Worm (Caenorhabditis elegans) whole organism, L1 larva: ENCODE data around the gene W02C12.2.
A peak's percentile ranks its signal among the peaks of the same experiment; 100 is the strongest.

Experiments
- C16A3.4 ChIP-seq: fragments of 150-350 bp; optimal IDR thresholded peaks from 2 replicates; lab custom pipeline; 2014; ENCODE audit warnings: missing biosample characterization, missing genetic modification characterization
- C34B4.2 ChIP-seq: sonication (generic microtip); optimal IDR thresholded peaks from 2 replicates; lab custom pipeline; 2017; ENCODE audit warnings: mild to moderate bottlenecking, missing genetic modification characterization, missing compliant biosample characterization
- F16B12.6 ChIP-seq: fragments of 150-350 bp; optimal IDR thresholded peaks from 2 replicates; lab custom pipeline; 2014; ENCODE audit warnings: missing biosample characterization, missing genetic modification characterization
- Y116A8C.19 ChIP-seq: sonication (generic microtip); optimal IDR thresholded peaks from 2 replicates; lab custom pipeline; 2016; ENCODE audit warnings: missing compliant biosample characterization, missing genetic modification characterization, borderline replicate concordance
- aha-1 ChIP-seq: fragments of 150-350 bp; optimal IDR thresholded peaks from 2 replicates; lab custom pipeline; 2014; ENCODE audit warnings: missing biosample characterization, missing genetic modification characterization
- alr-1 ChIP-seq: fragments of 200-800 bp; sonication (Bioruptor generic); optimal IDR thresholded peaks from 2 replicates; lab custom pipeline; 2018; ENCODE audit warnings: borderline replicate concordance, mild to moderate bottlenecking, missing genetic modification characterization, missing compliant biosample characterization
- aly-2 ChIP-seq: fragments of 150-350 bp; optimal IDR thresholded peaks from 2 replicates; lab custom pipeline; 2014; ENCODE audit warnings: missing biosample characterization, missing genetic modification characterization
- ama-1 ChIP-seq: fragments of 150-350 bp; optimal IDR thresholded peaks from 2 replicates; lab custom pipeline; 2014
- ceh-8 ChIP-seq: fragments of 200-800 bp; sonication (Bioruptor generic); optimal IDR thresholded peaks from 2 replicates; lab custom pipeline; 2018; ENCODE audit warnings: mild to moderate bottlenecking, missing genetic modification characterization, moderate library complexity, missing compliant biosample characterization
- ceh-88 ChIP-seq: fragments of 200-800 bp; sonication (Bioruptor generic); IDR thresholded peaks from 2 replicates; pipeline ENCODE4 v1.3.6; 2022; ENCODE audit warnings: missing genetic modification characterization, missing compliant biosample characterization
- ceh-90 ChIP-seq: sonication (generic microtip); optimal IDR thresholded peaks from 2 replicates; lab custom pipeline; 2016; ENCODE audit warnings: missing genetic modification characterization, missing compliant biosample characterization
- ces-1 ChIP-seq: fragments of 150-350 bp; optimal IDR thresholded peaks from 2 replicates; lab custom pipeline; 2014; ENCODE audit warnings: missing biosample characterization, missing genetic modification reagents, missing genetic modification characterization
- dsc-1 ChIP-seq: sonication (generic microtip); optimal IDR thresholded peaks from 2 replicates; lab custom pipeline; 2016; ENCODE audit warnings: mild to moderate bottlenecking, missing genetic modification characterization, missing compliant biosample characterization
- efl-1 ChIP-seq, 4 experiments: fragments of 150-350 bp; optimal IDR thresholded peaks in 3 of 4; peaks in 1 of 4; 1 replicate in 1 of 4; 2 replicates in 3 of 4; lab custom pipeline; 2014; ENCODE audit warnings: missing biosample characterization in 2 of 4, missing genetic modification characterization in 2 of 4, missing genetic modification reagents in 2 of 4
- egl-13 ChIP-seq: sonication (generic microtip); optimal IDR thresholded peaks from 2 replicates; lab custom pipeline; 2016; ENCODE audit warnings: missing genotype, missing genetic modification reagents, missing genetic modification characterization, missing compliant biosample characterization
- elt-2 ChIP-seq: sonication (generic microtip); optimal IDR thresholded peaks from 2 replicates; lab custom pipeline; 2016; ENCODE audit warnings: missing genetic modification characterization, mild to moderate bottlenecking, inconsistent platforms, missing compliant biosample characterization, missing genetic modification reagents
- ets-5 ChIP-seq: fragments of 200-800 bp; sonication (Bioruptor generic); IDR thresholded peaks from 2 replicates; pipeline ENCODE4 v1.3.6; 2022; ENCODE audit warnings: missing genetic modification characterization, missing compliant biosample characterization
- fkh-4 ChIP-seq: sonication (generic microtip); optimal IDR thresholded peaks from 2 replicates; lab custom pipeline; 2016; ENCODE audit warnings: missing compliant biosample characterization, missing genetic modification characterization, borderline replicate concordance
- fos-1 ChIP-seq: fragments of 150-350 bp; optimal IDR thresholded peaks from 2 replicates; lab custom pipeline; 2014; ENCODE audit warnings: missing biosample characterization, missing genetic modification characterization
- grh-1 ChIP-seq: fragments of 200-800 bp; sonication (Bioruptor generic); IDR thresholded peaks from 2 replicates; pipeline ENCODE4 v1.3.6; 2022; ENCODE audit warnings: missing genetic modification reagents, missing genetic modification characterization, missing compliant biosample characterization
- hlh-17 ChIP-seq: fragments of 200-800 bp; sonication (Bioruptor generic); optimal IDR thresholded peaks from 2 replicates; lab custom pipeline; 2018; ENCODE audit warnings: missing genetic modification characterization, mild to moderate bottlenecking, missing compliant biosample characterization, moderate library complexity, borderline replicate concordance
- hlh-4 ChIP-seq: sonication (generic microtip); optimal IDR thresholded peaks from 2 replicates; lab custom pipeline; 2016; ENCODE audit warnings: mild to moderate bottlenecking, missing genetic modification characterization, missing compliant biosample characterization
- hpl-2 ChIP-seq: fragments of 150-350 bp; optimal IDR thresholded peaks from 2 replicates; lab custom pipeline; 2014; ENCODE audit warnings: missing biosample characterization, missing genetic modification reagents, missing genetic modification characterization
- jun-1 ChIP-seq: fragments of 150-350 bp; optimal IDR thresholded peaks from 2 replicates; lab custom pipeline; 2014; ENCODE audit warnings: missing biosample characterization, missing genetic modification reagents, missing genetic modification characterization
- lin-15B ChIP-seq: fragments of 150-350 bp; sonication (generic microtip); optimal IDR thresholded peaks from 3 replicates; lab custom pipeline; 2014; ENCODE audit warnings: missing biosample characterization, missing genetic modification characterization
- mab-9 ChIP-seq: fragments of 200-800 bp; sonication (Bioruptor generic); IDR thresholded peaks from 2 replicates; pipeline ENCODE4 v1.3.6; 2022; ENCODE audit warnings: missing genetic modification reagents, missing genetic modification characterization, missing compliant biosample characterization
- mdl-1 ChIP-seq, 2 experiments: fragments of 150-350 bp; optimal IDR thresholded peaks; 2 replicates each; lab custom pipeline; 2014 to 2017; ENCODE audit warnings: missing biosample characterization in 2 of 2, missing genetic modification characterization in 2 of 2, inconsistent platforms in 1 of 2
- mef-2 ChIP-seq: fragments of 150-350 bp; optimal IDR thresholded peaks from 2 replicates; lab custom pipeline; 2014; ENCODE audit warnings: missing biosample characterization, missing genetic modification characterization
- mep-1 ChIP-seq: fragments of 150-350 bp; optimal IDR thresholded peaks from 2 replicates; lab custom pipeline; 2014; ENCODE audit warnings: missing biosample characterization, missing genetic modification characterization
- nhr-11 ChIP-seq: fragments of 150-350 bp; optimal IDR thresholded peaks from 2 replicates; lab custom pipeline; 2014; ENCODE audit warnings: missing biosample characterization, missing genetic modification characterization
- nhr-12 ChIP-seq: sonication (generic microtip); optimal IDR thresholded peaks from 2 replicates; lab custom pipeline; 2017; ENCODE audit warnings: missing biosample characterization, missing genetic modification characterization
- nhr-20 ChIP-seq: sonication (generic microtip); optimal IDR thresholded peaks from 2 replicates; lab custom pipeline; 2016; ENCODE audit warnings: mild to moderate bottlenecking, missing genetic modification characterization, missing compliant biosample characterization
- nhr-76 ChIP-seq: sonication (generic microtip); optimal IDR thresholded peaks from 2 replicates; lab custom pipeline; 2017; ENCODE audit warnings: missing biosample characterization, missing genetic modification characterization
- nhr-77 ChIP-seq: fragments of 150-350 bp; optimal IDR thresholded peaks from 2 replicates; lab custom pipeline; 2014; ENCODE audit warnings: missing biosample characterization, missing genetic modification characterization
- nhr-84 ChIP-seq: sonication (generic microtip); optimal IDR thresholded peaks from 2 replicates; lab custom pipeline; 2017; ENCODE audit warnings: missing biosample characterization, missing genetic modification characterization
- nhr-90 ChIP-seq: sonication (generic microtip); optimal IDR thresholded peaks from 2 replicates; lab custom pipeline; 2016; ENCODE audit warnings: mild to moderate bottlenecking, missing genetic modification characterization, missing compliant biosample characterization; ENCODE audit not compliant: poor library complexity
- pag-3 ChIP-seq: sonication (generic microtip); optimal IDR thresholded peaks from 2 replicates; lab custom pipeline; 2017; ENCODE audit warnings: missing genetic modification characterization, mild to moderate bottlenecking, missing compliant biosample characterization, antibody characterized with exemption, borderline replicate concordance; ENCODE audit not compliant: insufficient read depth
- pax-3 ChIP-seq: fragments of 200-800 bp; sonication (Bioruptor generic); optimal IDR thresholded peaks from 2 replicates; lab custom pipeline; 2018; ENCODE audit warnings: mild to moderate bottlenecking, missing genetic modification characterization, moderate library complexity, missing compliant biosample characterization
- rnt-1 ChIP-seq: sonication (generic microtip); optimal IDR thresholded peaks from 2 replicates; lab custom pipeline; 2016; ENCODE audit warnings: mild to moderate bottlenecking, missing genetic modification characterization, moderate library complexity, missing compliant biosample characterization
- sox-4 ChIP-seq: sonication (generic microtip); optimal IDR thresholded peaks from 2 replicates; lab custom pipeline; 2016; ENCODE audit warnings: missing genetic modification characterization, missing compliant biosample characterization
- sup-37 ChIP-seq: fragments of 200-800 bp; sonication (Bioruptor generic); optimal IDR thresholded peaks from 2 replicates; lab custom pipeline; 2018; ENCODE audit warnings: mild to moderate bottlenecking, missing genetic modification characterization, missing compliant biosample characterization
- unc-130 ChIP-seq: fragments of 150-350 bp; optimal IDR thresholded peaks from 2 replicates; lab custom pipeline; 2017; ENCODE audit warnings: missing biosample characterization, missing genetic modification characterization, inconsistent platforms
- vab-15 ChIP-seq: sonication (generic microtip); optimal IDR thresholded peaks from 2 replicates; lab custom pipeline; 2017; ENCODE audit warnings: missing genotype, mild to moderate bottlenecking, missing genetic modification characterization, missing compliant biosample characterization
- zag-1 ChIP-seq: fragments of 150-350 bp; optimal IDR thresholded peaks from 2 replicates; lab custom pipeline; 2014; ENCODE audit warnings: missing biosample characterization, missing genetic modification characterization

The W02C12.2 gene

ce11 chrIV:4042274-4042673 lies 34.5 kb upstream of the W02C12.2 start, which contains the start of gene cdc-73 (continued):
- TF ChIP-seq mab-9 (GFP tag; lab: Robert Waterston, UW) (0 out of 2 replicates have a peak, but pooled peaks have one; percentile 21), nhr-20 (tag; lab: Kevin White, UChicago) (peak; percentile 18), fkh-4 (peak; percentile 53), nhr-84 (tag; lab: Kevin White, UChicago) (no peak), hlh-17 (GFP tag; lab: Kevin White, UChicago) (no peak), ceh-88 (GFP tag; lab: Robert Waterston, UW) (no peak), pax-3 (tag; lab: Kevin White, UChicago) (no peak), alr-1 (tag; lab: Kevin White, UChicago) (no peak), dsc-1 (tag; lab: Kevin White, UChicago) (peak; percentile 63), Y116A8C.19 (tag; lab: Kevin White, UChicago) (no peak), nhr-12 (no peak), C16A3.4 (tag; lab: Kevin White, UChicago) (peak; percentile 7), nhr-90 (tag; lab: Kevin White, UChicago) (peak; percentile 70), jun-1 (tag; lab: Kevin White, UChicago) (no peak), mep-1 (tag; lab: Kevin White, UChicago) (peak; percentile 64), C34B4.2 (tag; lab: Kevin White, UChicago) (no peak), sox-4 (peak; percentile 50), pag-3 (no peak), vab-15 (tag; lab: Kevin White, UChicago) (no peak), ceh-90 (tag; lab: Kevin White, UChicago) (peak; percentile 87), fos-1 (tag; lab: Kevin White, UChicago) (peak; percentile 12), nhr-76 (tag; lab: Kevin White, UChicago) (no peak), aly-2 (tag; lab: Kevin White, UChicago) (no peak), lin-15B (tag; lab: Kevin White, UChicago) (peak; percentile 25), ama-1 (lab: Kevin White, UChicago) (no peak), mdl-1 (tag; optimal IDR thresholded peaks at IDR 0.05; lab: Kevin White, UChicago) (no peak), hpl-2 (GFP tag; lab: Kevin White, UChicago) (no peak), nhr-77 (no peak), mef-2 (tag; lab: Kevin White, UChicago) (no peak), F16B12.6 (peak; percentile 29), unc-130 (tag; lab: Kevin White, UChicago) (no peak), ces-1 (GFP tag; lab: Kevin White, UChicago) (no peak), zag-1 (tag; lab: Kevin White, UChicago) (no peak), aha-1 (tag; lab: Kevin White, UChicago) (no peak), ceh-8 (GFP tag; lab: Kevin White, UChicago) (no peak), nhr-11 (no peak), rnt-1 (peak; percentile 94), ets-5 (GFP tag; lab: Robert Waterston, UW) (no peak), hlh-4 (no peak), sup-37 (GFP tag; lab: Kevin White, UChicago) (no peak), grh-1 (no peak)

ce11 chrIV:4041006-4041405 lies 33.2 kb upstream of the W02C12.2 start:
- TF ChIP-seq egl-13 (tag; lab: Kevin White, UChicago) (no peak), elt-2 (no peak), mef-2 (tag; lab: Kevin White, UChicago) (no peak), efl-1 (optimal IDR thresholded peaks at IDR 0.05; lab: Kevin White, UChicago) (no peak), efl-1 (GFP tag; optimal IDR thresholded peaks at IDR 0.05 in 1 of 2; lab: Kevin White, UChicago) (peak in 1 of 2 experiments; percentile 72)
